Fruit fly (Drosophila melanogaster): ENCODE measurements around the gene CG33725.
A peak's percentile ranks its signal among the peaks of the same experiment; 100 is the strongest.

The CG33725 gene

DNA sequence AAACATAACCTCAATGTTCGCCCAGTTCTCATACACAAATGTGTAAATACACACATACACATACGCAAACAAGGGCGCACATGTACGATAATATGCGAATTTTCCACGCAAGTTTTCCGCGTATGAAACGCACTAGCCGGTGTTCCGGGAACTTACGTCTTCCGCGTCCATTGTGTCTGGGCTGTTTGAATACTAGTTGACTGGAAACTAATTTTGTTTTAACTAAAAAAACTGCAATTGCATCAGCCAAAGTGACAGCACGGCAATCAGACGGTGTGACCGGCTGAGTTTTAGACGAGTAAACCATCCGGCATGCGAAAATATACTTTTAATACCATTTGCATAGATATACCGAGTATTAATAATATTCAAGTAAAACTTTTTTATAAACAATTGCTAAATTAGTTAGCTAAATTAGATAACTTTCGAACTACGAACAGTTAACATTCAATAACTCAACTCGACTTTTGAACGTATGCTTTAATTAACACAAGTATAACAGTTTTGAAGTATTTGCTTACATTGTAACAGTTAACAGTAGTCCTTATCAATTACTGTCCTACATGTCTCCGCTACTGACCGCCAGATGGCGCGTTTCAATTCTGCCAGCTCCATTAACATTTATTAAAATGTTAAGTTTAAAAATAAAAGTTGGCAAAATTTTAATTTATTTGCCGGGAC lies 44.2 kb downstream of the CG33725 start, which contains the start of gene eIF2beta (continued):
- TF ChIP-seq CG9609 (GFP tag; optimal IDR thresholded peaks at IDR 0.05) (no peak), CkIIα-i1 (GFP tag; IDR thresholded peaks at IDR 0.05) (no peak), Lpt (GFP tag; optimal IDR thresholded peaks at IDR 0.05) (no peak), dm (GFP tag; optimal IDR thresholded peaks at IDR 0.05) (peak; percentile 84), CG3281 (GFP tag; optimal IDR thresholded peaks at IDR 0.05) (peak; percentile 46), chn (GFP tag; optimal IDR thresholded peaks at IDR 0.05) (peak; percentile 29), tio (GFP tag; optimal IDR thresholded peaks at IDR 0.05) (no peak), CG10543 (GFP tag; optimal IDR thresholded peaks at IDR 0.05) (peak; percentile 27), CG12219 (GFP tag; optimal IDR thresholded peaks at IDR 0.05) (peak; percentile 37), B-H1 (GFP tag; IDR thresholded peaks at IDR 0.05) (no peak; the same call in 2 of the 3 replicates), CG2120 (GFP tag; optimal IDR thresholded peaks at IDR 0.05) (peak; percentile 3), hkb (optimal IDR thresholded peaks at IDR 0.05) (no peak), hkb (GFP tag; IDR thresholded peaks at IDR 0.05) (peak; percentile 68), dmrt11E (tag; optimal IDR thresholded peaks at IDR 0.05) (peak; percentile 15), Fer2 (tag; optimal IDR thresholded peaks at IDR 0.05) (no peak), unc-4 (GFP tag; IDR thresholded peaks at IDR 0.05; ENCODE audit: partially characterized antibody) (no peak), Sry-β (GFP tag; optimal IDR thresholded peaks at IDR 0.05) (peak; percentile 19), CG12236 (GFP tag; optimal IDR thresholded peaks at IDR 0.05) (no peak), CG13424 (tag; optimal IDR thresholded peaks at IDR 0.05) (peak; percentile 37), CG9817 (tag; optimal IDR thresholded peaks at IDR 0.05) (no peak), CG16863 (GFP tag; optimal IDR thresholded peaks at IDR 0.05) (peak; percentile 14), tgo (GFP tag; IDR thresholded peaks at IDR 0.05) (no peak), CG12391 (tag; optimal IDR thresholded peaks at IDR 0.05) (peak; percentile 44), Side (GFP tag; optimal IDR thresholded peaks at IDR 0.05) (peak; percentile 10), CG17385 (GFP tag; optimal IDR thresholded peaks at IDR 0.05) (peak; percentile 52), rib (GFP tag; IDR thresholded peaks at IDR 0.05) (0 out of 2 replicates have a peak, but pooled peaks have one; percentile 25), nau (GFP tag; optimal IDR thresholded peaks at IDR 0.05) (peak; percentile 38), salm (tag; optimal IDR thresholded peaks at IDR 0.05) (no peak), CG11695 (GFP tag; IDR thresholded peaks at IDR 0.05) (no peak), abd-A (tag; optimal IDR thresholded peaks at IDR 0.05) (no peak), CG2712 (tag; optimal IDR thresholded peaks at IDR 0.05) (peak; percentile 48), Stat92E (GFP tag; optimal IDR thresholded peaks at IDR 0.05) (peak in 1 of 3 experiments; percentile 12), lab (GFP tag; optimal IDR thresholded peaks at IDR 0.05) (peak; percentile 62), CoRest (tag; optimal IDR thresholded peaks at IDR 0.05) (no peak), CG2678 (tag; optimal IDR thresholded peaks at IDR 0.05) (peak; percentile 27), slp2 (GFP tag; optimal IDR thresholded peaks at IDR 0.05) (peak; percentile 37), Xbp1 (GFP tag; optimal IDR thresholded peaks at IDR 0.05) (peak; percentile 34), CrebB (tag; optimal IDR thresholded peaks at IDR 0.05) (peak; percentile 50), peb (GFP tag; IDR thresholded peaks at IDR 0.05) (no peak), org-1 (GFP tag; optimal IDR thresholded peaks at IDR 0.05) (no peak), gro (GFP tag; optimal IDR thresholded peaks at IDR 0.05) (peak; percentile 12), repo (GFP tag; optimal IDR thresholded peaks at IDR 0.05) (no peak), insv (GFP tag; optimal IDR thresholded peaks at IDR 0.05) (peak in 1 of 2 experiments; percentile 26), Jarid2 (GFP tag; optimal IDR thresholded peaks at IDR 0.05) (peak; percentile 8), BEAF-32 (GFP tag; optimal IDR thresholded peaks at IDR 0.05) (peak; percentile 40), lilli (GFP tag; optimal IDR thresholded peaks at IDR 0.05) (peak; percentile 14), seq (GFP tag; IDR thresholded peaks at IDR 0.05) (no peak), CG2875 (GFP tag; optimal IDR thresholded peaks at IDR 0.05) (peak; percentile 4), CG8290 (GFP tag; optimal IDR thresholded peaks at IDR 0.05) (no peak), CG8290 (tag; optimal IDR thresholded peaks at IDR 0.05) (peak in 1 of 2 experiments; percentile 42)
